Worm (Caenorhabditis elegans) whole organism, midembryonic: ENCODE measurements around the gene C45B11.6.

Source experiments
- T22C8.4 ChIP-seq: fragments of 200-800 bp; sonication (Bioruptor generic); IDR thresholded peaks from 2 replicates; pipeline ENCODE4 v1.3.6; 2022; ENCODE audit warnings: missing genetic modification characterization, missing compliant biosample characterization
- cog-1 ChIP-seq: sonication (generic microtip); optimal IDR thresholded peaks from 2 replicates; lab custom pipeline; 2016; ENCODE audit warnings: missing genetic modification characterization, missing compliant biosample characterization
- flt-1 ChIP-seq: fragments of 200-800 bp; sonication (Bioruptor generic); IDR thresholded peaks from 2 replicates; pipeline ENCODE4 v1.3.6; 2022; ENCODE audit warnings: missing genetic modification characterization, missing compliant biosample characterization
- klf-2 ChIP-seq: fragments of 200-800 bp; sonication (Bioruptor generic); conservative IDR thresholded peaks from 2 replicates; pipeline ENCODE4 v1.3.6; 2022; ENCODE audit warnings: missing genetic modification reagents, missing genetic modification characterization, missing compliant biosample characterization
- med-1 ChIP-seq: sonication (generic microtip); optimal IDR thresholded peaks from 2 replicates; lab custom pipeline; 2017; ENCODE audit warnings: missing genetic modification characterization, mild to moderate bottlenecking, missing compliant biosample characterization, antibody characterized with exemption, missing genetic modification reagents; ENCODE audit not compliant: insufficient read depth
- ref-1 ChIP-seq: fragments of 200-800 bp; sonication (Bioruptor generic); conservative IDR thresholded peaks from 2 replicates; pipeline ENCODE4 v1.3.6; 2022; ENCODE audit warnings: missing genetic modification reagents, missing genetic modification characterization, missing compliant biosample characterization
- tab-1 ChIP-seq: fragments of 200-800 bp; sonication (Bioruptor generic); IDR thresholded peaks from 2 replicates; pipeline ENCODE4 v1.3.6; 2022; ENCODE audit warnings: missing genetic modification characterization, missing compliant biosample characterization
- ztf-23 ChIP-seq: fragments of 200-800 bp; sonication (Bioruptor generic); IDR thresholded peaks from 2 replicates; pipeline ENCODE4 v1.3.6; 2022; ENCODE audit warnings: missing genetic modification reagents, missing genetic modification characterization, missing compliant biosample characterization
- ztf-29 ChIP-seq: fragments of 200-800 bp; sonication (Bioruptor generic); IDR thresholded peaks from 2 replicates; pipeline ENCODE4 v1.3.6; 2022; ENCODE audit warnings: missing genetic modification reagents, missing genetic modification characterization, missing compliant biosample characterization

C45B11.6 gene

ce11 chrV:11093163-11094091 is 49.6 kb downstream of the C45B11.6 start, which contains the start of gene lact-8:
lact-8 (minus strand) TSS chrV:11093607.
- TF ChIP-seq tab-1 (GFP tag; lab: Robert Waterston, UW) (no peak), ztf-29 (no peak), ref-1 (GFP tag; lab: Robert Waterston, UW) (no peak), ztf-23 (no peak), med-1 (GFP tag; lab: Kevin White, UChicago) (no peak), cog-1 (tag; lab: Kevin White, UChicago) (no peak), klf-2 (GFP tag; lab: Robert Waterston, UW) (no peak), T22C8.4 (GFP tag; lab: Robert Waterston, UW) (no peak), flt-1 (GFP tag; lab: Robert Waterston, UW) (no peak)

ce11 chrV:11094698-11095097 is 50.8 kb downstream of the C45B11.6 start:
- no peak for TF ChIP-seq cog-1 (tag; lab: Kevin White, UChicago)
- TF ChIP-seq ztf-29 = no peak
- no peak for TF ChIP-seq T22C8.4 (GFP tag; lab: Robert Waterston, UW)
- no peak for TF ChIP-seq klf-2 (GFP tag; lab: Robert Waterston, UW)
- TF ChIP-seq ztf-23 = no peak
- no peak for TF ChIP-seq flt-1 (GFP tag; lab: Robert Waterston, UW)
